Worm (Caenorhabditis elegans): Measurements from ENCODE around the gene his-70.

DNA sequence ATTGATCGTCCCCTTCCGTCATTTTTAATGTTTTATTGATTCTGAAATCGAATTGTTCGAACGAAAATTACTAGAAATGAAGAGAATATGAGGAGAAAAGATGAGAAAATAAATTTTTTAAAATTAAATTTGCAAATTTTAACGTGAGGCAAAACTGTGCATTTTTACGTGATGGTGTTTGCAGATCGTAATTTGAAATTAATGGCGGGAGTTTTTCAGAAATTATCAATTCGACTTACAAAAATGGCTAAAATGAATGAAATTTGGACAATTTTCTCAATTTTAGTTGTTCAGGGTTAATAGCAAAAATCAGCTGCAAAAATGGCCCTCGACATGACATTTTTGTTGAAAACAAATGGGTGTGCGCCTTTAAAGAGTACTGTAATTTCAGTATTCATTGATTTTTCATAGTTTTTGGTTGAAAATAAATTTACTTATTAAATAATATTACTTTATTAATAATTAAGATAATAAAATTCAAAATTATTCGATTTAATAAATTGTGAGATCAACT lies 38.2 kb upstream of the his-70 start, which contains the start of gene rei-1:
- TF ChIP-seq ama-1 (optimal IDR thresholded peaks at IDR 0.05) (no peak), tbx-7 (tag; optimal IDR thresholded peaks at IDR 0.05) (no peak), ceh-2 (tag; optimal IDR thresholded peaks at IDR 0.05) (no peak), elt-2 (tag; optimal IDR thresholded peaks at IDR 0.05) (no peak)
